Worm (Caenorhabditis elegans) whole organism, L1 larva: Measurements from ENCODE around the gene sru-11.

ENCODE experiments used
- F16B12.6 ChIP-seq: fragments of 150-350 bp; optimal IDR thresholded peaks from 2 replicates; lab custom pipeline; 2014; ENCODE audit warnings: missing biosample characterization, missing genetic modification characterization
- dpl-1 ChIP-seq, 3 experiments: fragments of 150-350 bp in 2 of 3; sonication (generic microtip) in 1 of 3; optimal IDR thresholded peaks; 2 replicates each; lab custom pipeline; 2014 to 2017; ENCODE audit warnings: missing biosample characterization in 3 of 3, missing genetic modification characterization in 3 of 3, missing genetic modification reagents in 3 of 3
- lin-13 ChIP-seq: fragments of 150-350 bp; optimal IDR thresholded peaks from 2 replicates; lab custom pipeline; 2014; ENCODE audit warnings: missing biosample characterization, missing genetic modification reagents, missing genetic modification characterization
- nhr-11 ChIP-seq: fragments of 150-350 bp; optimal IDR thresholded peaks from 2 replicates; lab custom pipeline; 2014; ENCODE audit warnings: missing biosample characterization, missing genetic modification characterization
- nhr-47 ChIP-seq: sonication (generic microtip); optimal IDR thresholded peaks from 2 replicates; lab custom pipeline; 2016; ENCODE audit warnings: mild to moderate bottlenecking, missing genetic modification characterization, moderate library complexity, missing compliant biosample characterization
- ztf-4 ChIP-seq: fragments of 150-350 bp; optimal IDR thresholded peaks from 2 replicates; lab custom pipeline; 2014; ENCODE audit warnings: missing biosample characterization, missing genetic modification characterization

- TF ChIP-seq lin-13 (GFP tag; lab: Kevin White, UChicago) (no peak), F16B12.6 (tag; lab: Kevin White, UChicago) (no peak), dpl-1 (GFP tag; optimal IDR thresholded peaks at IDR 0.05; lab: Kevin White, UChicago) (no peak), ztf-4 (tag; lab: Kevin White, UChicago) (no peak), nhr-47 (tag; lab: Kevin White, UChicago) (no peak), nhr-11 (tag; lab: Kevin White, UChicago) (no peak)
Observed at ce11 chrIV:13632613-13633012, 47.9 kb downstream of the sru-11 start.
